Fruit fly (Drosophila melanogaster): ENCODE results near the gene mtgo.

The mtgo gene

DNA sequence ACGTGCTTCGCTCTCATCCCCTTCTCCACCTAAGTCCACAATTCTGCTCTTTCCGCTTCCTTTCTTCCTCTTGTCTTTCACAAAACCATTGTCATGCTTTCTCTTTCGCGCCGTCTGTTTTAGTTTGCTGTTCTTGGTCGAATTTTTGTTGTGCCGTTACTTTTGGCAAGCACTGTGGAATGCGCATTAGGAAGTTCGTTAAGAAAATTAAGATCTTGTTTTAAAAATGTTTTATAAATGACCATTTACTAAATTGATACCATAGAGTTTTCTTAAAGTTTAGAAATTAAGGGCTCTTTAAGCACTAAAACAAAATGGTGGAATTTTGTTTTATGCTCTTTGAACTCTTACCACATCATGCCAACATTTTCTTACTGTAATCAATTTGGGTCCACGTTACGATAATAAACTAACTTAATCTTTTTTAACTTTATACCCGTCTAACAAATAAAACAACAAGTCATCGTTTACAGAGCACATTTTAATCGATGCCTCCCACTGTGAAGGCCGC lies 9.7 kb upstream of the mtgo start (continued):
- TF ChIP-seq CrebB (tag; optimal IDR thresholded peaks at IDR 0.05) (no peak), CG18599 (GFP tag; optimal IDR thresholded peaks at IDR 0.05) (peak; percentile 89), exex (tag; optimal IDR thresholded peaks at IDR 0.05) (peak; percentile 45), fd64A (GFP tag; optimal IDR thresholded peaks at IDR 0.05) (no peak), CG13424 (tag; optimal IDR thresholded peaks at IDR 0.05) (peak; percentile 79), Fer3 (tag; optimal IDR thresholded peaks at IDR 0.05) (peak; percentile 76), CG11695 (GFP tag; IDR thresholded peaks at IDR 0.05) (peak; percentile 58; the same call in 2 of the 3 replicates), CG32532 (GFP tag; IDR thresholded peaks at IDR 0.05) (peak; percentile 66), al (GFP tag; IDR thresholded peaks at IDR 0.05) (peak; percentile 71), pros (GFP tag; optimal IDR thresholded peaks at IDR 0.05) (no peak), Atf-2 (GFP tag; optimal IDR thresholded peaks at IDR 0.05) (peak; percentile 74), NFAT (GFP tag; IDR thresholded peaks at IDR 0.05) (peak; percentile 18; the same call in 1 of the 2 replicates), NC2α (GFP tag; optimal IDR thresholded peaks at IDR 0.05) (peak; percentile 10), onecut (GFP tag; IDR thresholded peaks at IDR 0.05) (peak; percentile 8; the same call in 1 of the 2 replicates), CG31365 (tag; optimal IDR thresholded peaks at IDR 0.05) (no peak), Dip3 (GFP tag; optimal IDR thresholded peaks at IDR 0.05) (peak; percentile 84), schlank (tag; optimal IDR thresholded peaks at IDR 0.05) (peak; percentile 69), dm (GFP tag; optimal IDR thresholded peaks at IDR 0.05) (peak; percentile 64), sim (GFP tag; IDR thresholded peaks at IDR 0.05) (no peak), danr (GFP tag; IDR thresholded peaks at IDR 0.05) (no peak), cad (GFP tag; optimal IDR thresholded peaks at IDR 0.05) (no peak), CG11093 (GFP tag; IDR thresholded peaks at IDR 0.05) (peak; percentile 50; the same call in 1 of the 3 replicates), Antp (GFP tag; optimal IDR thresholded peaks at IDR 0.05) (peak; percentile 64), sens (GFP tag) (peak; percentile 93), bab2 (GFP tag; optimal IDR thresholded peaks at IDR 0.05) (peak; percentile 70), gt (GFP tag; IDR thresholded peaks at IDR 0.05) (no peak), CG6175 (GFP tag; IDR thresholded peaks at IDR 0.05) (no peak), pita (GFP tag; optimal IDR thresholded peaks at IDR 0.05) (no peak), bigmax (GFP tag; optimal IDR thresholded peaks at IDR 0.05) (no peak), bcd (GFP tag; optimal IDR thresholded peaks at IDR 0.05) (peak; percentile 76), CG13296 (GFP tag; optimal IDR thresholded peaks at IDR 0.05) (peak; percentile 59), wek (GFP tag; optimal IDR thresholded peaks at IDR 0.05) (no peak), kni (GFP tag; optimal IDR thresholded peaks at IDR 0.05) (no peak), CG31441 (GFP tag; IDR thresholded peaks at IDR 0.05) (no peak; the same call in 1 of the 2 replicates), NfI (GFP tag; optimal IDR thresholded peaks at IDR 0.05) (peak; percentile 84), CG18262 (tag; optimal IDR thresholded peaks at IDR 0.05) (peak; percentile 59), so (GFP tag; IDR thresholded peaks at IDR 0.05) (no peak; the same call in 2 of the 3 replicates), tll (GFP tag; optimal IDR thresholded peaks at IDR 0.05) (no peak), ewg (GFP tag; optimal IDR thresholded peaks at IDR 0.05) (peak; percentile 36), Neu2 (GFP tag; optimal IDR thresholded peaks at IDR 0.05; ENCODE audit: borderline replicate concordance) (no peak), CG33557 (GFP tag; optimal IDR thresholded peaks at IDR 0.05) (no peak), mirr (GFP tag; optimal IDR thresholded peaks at IDR 0.05) (no peak), CG12155 (GFP tag; optimal IDR thresholded peaks at IDR 0.05) (peak; percentile 45), BtbVII (GFP tag; optimal IDR thresholded peaks at IDR 0.05) (peak; percentile 44), Lim3 (GFP tag; IDR thresholded peaks at IDR 0.05) (no peak), HmgD (GFP tag; optimal IDR thresholded peaks at IDR 0.05) (no peak), usp (GFP tag; optimal IDR thresholded peaks at IDR 0.05) (no peak), gfzf (GFP tag; optimal IDR thresholded peaks at IDR 0.05) (no peak), zf30C (GFP tag; optimal IDR thresholded peaks at IDR 0.05) (no peak), CG12744 (GFP tag; optimal IDR thresholded peaks at IDR 0.05) (peak; percentile 55), CG8765 (GFP tag; IDR thresholded peaks at IDR 0.05) (no peak; the same call in 1 of the 2 replicates)

Measured in whole organism, embryonic.